Fruit fly (Drosophila melanogaster) whole organism, adult: ENCODE data around the gene CG31627.

Source experiments
- CG11617 ChIP-seq: fragments of 200-800 bp; sonication (Bioruptor generic); optimal IDR thresholded peaks from 2 replicates; lab custom pipeline; 2017; ENCODE audit warnings: mild to moderate bottlenecking, missing biosample characterization, missing genetic modification reagents, missing genetic modification characterization
- CG12768 ChIP-seq: fragments of 200-800 bp; sonication (Bioruptor generic); optimal IDR thresholded peaks from 2 replicates; lab custom pipeline; 2017; ENCODE audit warnings: missing biosample characterization, missing genetic modification characterization, mild to moderate bottlenecking, moderate library complexity, missing genetic modification reagents
- CG14711 ChIP-seq: fragments of 200-800 bp; sonication (Bioruptor generic); optimal IDR thresholded peaks from 2 replicates; lab custom pipeline; 2018; ENCODE audit warnings: missing biosample characterization, mild to moderate bottlenecking, missing genetic modification characterization, moderate library complexity
- CG1620 ChIP-seq: fragments of 200-800 bp; sonication (Bioruptor generic); optimal IDR thresholded peaks from 2 replicates; lab custom pipeline; 2016; ENCODE audit warnings: missing biosample characterization, missing genetic modification characterization
- CG33017 ChIP-seq: fragments of 200-800 bp; sonication (Bioruptor generic); optimal IDR thresholded peaks from 2 replicates; lab custom pipeline; 2018; ENCODE audit warnings: missing biosample characterization, mild to moderate bottlenecking, missing genetic modification characterization, moderate library complexity
- CG5204 ChIP-seq: fragments of 200-800 bp; sonication (Bioruptor generic); optimal IDR thresholded peaks from 2 replicates; lab custom pipeline; 2016; ENCODE audit warnings: missing biosample characterization, missing genetic modification characterization
- CG7045 ChIP-seq: fragments of 200-800 bp; sonication (Bioruptor generic); optimal IDR thresholded peaks from 2 replicates; lab custom pipeline; 2017; ENCODE audit warnings: missing biosample characterization, mild to moderate bottlenecking, missing genetic modification characterization
- CG7101 ChIP-seq: fragments of 200-800 bp; sonication (Bioruptor generic); optimal IDR thresholded peaks from 2 replicates; lab custom pipeline; 2018; ENCODE audit warnings: missing biosample characterization, mild to moderate bottlenecking, missing genetic modification characterization, moderate library complexity
- Clk ChIP-seq: fragments of 200-800 bp; sonication (Bioruptor generic); optimal IDR thresholded peaks from 2 replicates; lab custom pipeline; 2017; ENCODE audit warnings: missing biosample characterization, missing genetic modification characterization
- Crg-1 ChIP-seq: fragments of 200-800 bp; sonication (Bioruptor generic); optimal IDR thresholded peaks from 2 replicates; lab custom pipeline; 2016; ENCODE audit warnings: missing biosample characterization, missing genetic modification characterization
- Hr96 ChIP-seq: fragments of 200-800 bp; sonication (Bioruptor generic); optimal IDR thresholded peaks from 2 replicates; lab custom pipeline; 2016; ENCODE audit warnings: missing biosample characterization, missing genetic modification characterization
- Mnt ChIP-seq: fragments of 200-800 bp; sonication (Bioruptor generic); optimal IDR thresholded peaks from 2 replicates; lab custom pipeline; 2016; ENCODE audit warnings: missing biosample characterization, mild to moderate bottlenecking, missing genetic modification characterization
- bab1 ChIP-seq: fragments of 200-800 bp; sonication (Bioruptor generic); optimal IDR thresholded peaks from 3 replicates; lab custom pipeline; 2019; ENCODE audit warnings: missing biosample characterization, mild to moderate bottlenecking, missing genetic modification characterization, moderate library complexity
- cic ChIP-seq: fragments of 200-800 bp; sonication (Bioruptor generic); optimal IDR thresholded peaks from 2 replicates; lab custom pipeline; 2017; ENCODE audit warnings: missing biosample characterization, mild to moderate bottlenecking, missing genetic modification characterization, moderate library complexity
- cnc ChIP-seq, 2 experiments: fragments of >200 bp; optimal IDR thresholded peaks; 2 replicates each; lab custom pipeline; 2017
- kay ChIP-seq: fragments of 200-800 bp; sonication (Bioruptor generic); peaks from one replicate; lab custom pipeline; 2016; ENCODE audit warnings: missing biosample characterization, missing genetic modification characterization, borderline replicate concordance
- ovo ChIP-seq: fragments of 200-800 bp; sonication (Bioruptor generic); optimal IDR thresholded peaks from 2 replicates; lab custom pipeline; 2016; ENCODE audit warnings: missing biosample characterization, missing genetic modification characterization
- pad ChIP-seq: fragments of 200-800 bp; sonication (Bioruptor generic); optimal IDR thresholded peaks from 3 replicates; lab custom pipeline; 2017; ENCODE audit warnings: missing biosample characterization, missing genetic modification characterization, mild to moderate bottlenecking, moderate library complexity, missing genetic modification reagents
- tj ChIP-seq: fragments of 200-800 bp; sonication (Bioruptor generic); optimal IDR thresholded peaks from 3 replicates; lab custom pipeline; 2017; ENCODE audit warnings: missing biosample characterization, mild to moderate bottlenecking, missing genetic modification characterization, moderate library complexity
- toe ChIP-seq: fragments of 200-800 bp; sonication (Bioruptor generic); optimal IDR thresholded peaks from 2 replicates; lab custom pipeline; 2016; ENCODE audit warnings: missing biosample characterization, missing genetic modification characterization

Gene CG31627

dm6 chr2L:21166422-21166821, 6.6 kb upstream of the CG31627 start:
- peak; percentile 12 for TF ChIP-seq Hr96 (GFP tag; lab: Kevin White, UChicago)
- peak; percentile 21 for TF ChIP-seq CG11617 (GFP tag; lab: Kevin White, UChicago)
- TF ChIP-seq CG12768 (GFP tag; lab: Kevin White, UChicago), result no peak
- peak; percentile 49 for TF ChIP-seq pad (GFP tag; lab: Kevin White, UChicago)
- peak; percentile 30 for TF ChIP-seq bab1
- peak; percentile 54 for TF ChIP-seq CG7101 (tag; lab: Kevin White, UChicago)
- TF ChIP-seq Mnt (GFP tag; lab: Kevin White, UChicago), result peak; percentile 72
- peak; percentile 27 for TF ChIP-seq Crg-1 (GFP tag; lab: Kevin White, UChicago)
- peak; percentile 81 for TF ChIP-seq CG14711 (tag; lab: Kevin White, UChicago)
- TF ChIP-seq ovo, result no peak
- TF ChIP-seq cic (GFP tag; lab: Kevin White, UChicago), result peak; percentile 56
- TF ChIP-seq toe (GFP tag; lab: Kevin White, UChicago), result no peak
- TF ChIP-seq CG1620, result peak; percentile 37

- peak; percentile 72 for TF ChIP-seq CG14711 (tag; lab: Kevin White, UChicago)
- TF ChIP-seq bab1, result peak; percentile 71
- peak; percentile 95 for TF ChIP-seq Hr96 (GFP tag; lab: Kevin White, UChicago)
- peak; percentile 87 for TF ChIP-seq pad (GFP tag; lab: Kevin White, UChicago)
- TF ChIP-seq cnc (optimal IDR thresholded peaks at IDR 0.05; lab: Kevin White, UChicago), result no peak
- peak; percentile 91 for TF ChIP-seq Mnt (GFP tag; lab: Kevin White, UChicago)
- TF ChIP-seq CG11617 (GFP tag; lab: Kevin White, UChicago), result peak; percentile 88
- no peak for TF ChIP-seq CG5204 (GFP tag; lab: Kevin White, UChicago)
- peak; percentile 92 for TF ChIP-seq CG1620
- peak; percentile 87 for TF ChIP-seq CG7101 (tag; lab: Kevin White, UChicago)
- peak; percentile 97 for TF ChIP-seq Crg-1 (GFP tag; lab: Kevin White, UChicago)
- TF ChIP-seq tj (GFP tag; lab: Kevin White, UChicago), result peak; percentile 67
- TF ChIP-seq CG7045 (GFP tag; lab: Kevin White, UChicago), result peak; percentile 87
- TF ChIP-seq CG12768 (GFP tag; lab: Kevin White, UChicago), result peak; percentile 94
- TF ChIP-seq Clk (GFP tag; lab: Kevin White, UChicago), result peak; percentile 84
- no peak for TF ChIP-seq toe (GFP tag; lab: Kevin White, UChicago)
- TF ChIP-seq cic (GFP tag; lab: Kevin White, UChicago), result peak; percentile 70
- TF ChIP-seq kay, result no peak
- peak; percentile 85 for TF ChIP-seq ovo
- peak; percentile 86 for TF ChIP-seq CG33017
These were observed 4.5 kb upstream of the CG31627 start, which contains the start of the genes mAcon1, CG43345 and CG43346 for dm6 chr2L:21168295-21169159. Gene mAcon1 (plus strand): TSS chr2L:21168570. Gene CG43345 (minus strand): TSS chr2L:21168581. Gene CG43346 (minus strand): TSS chr2L:21168581.

- TF ChIP-seq Mnt (GFP tag; lab: Kevin White, UChicago) (no peak), CG7045 (GFP tag; lab: Kevin White, UChicago) (peak; percentile 2), CG12768 (GFP tag; lab: Kevin White, UChicago) (peak; percentile 43), cic (GFP tag; lab: Kevin White, UChicago) (peak; percentile 12), Crg-1 (GFP tag; lab: Kevin White, UChicago) (no peak)
These were observed 3.8 kb upstream of the CG31627 start for dm6 chr2L:21169160-21169624.

- TF ChIP-seq bab1 (no peak), CG11617 (GFP tag; lab: Kevin White, UChicago) (no peak), kay (no peak), toe (GFP tag; lab: Kevin White, UChicago) (no peak), cnc (optimal IDR thresholded peaks at IDR 0.05; lab: Kevin White, UChicago) (no peak), pad (GFP tag; lab: Kevin White, UChicago) (no peak), Hr96 (GFP tag; lab: Kevin White, UChicago) (no peak), Clk (GFP tag; lab: Kevin White, UChicago) (no peak), CG12768 (GFP tag; lab: Kevin White, UChicago) (no peak), CG7045 (GFP tag; lab: Kevin White, UChicago) (no peak)
These were observed 3.2 kb upstream of the CG31627 start for dm6 chr2L:21169863-21170262.

- TF ChIP-seq CG1620 (no peak), tj (GFP tag; lab: Kevin White, UChicago) (peak; percentile 41), Mnt (GFP tag; lab: Kevin White, UChicago) (peak; percentile 88), Crg-1 (GFP tag; lab: Kevin White, UChicago) (peak; percentile 10), cic (GFP tag; lab: Kevin White, UChicago) (peak; percentile 42), CG11617 (GFP tag; lab: Kevin White, UChicago) (no peak)
These were observed 5.6 kb downstream of the CG31627 start for dm6 chr2L:21178436-21179216.
